Fruit fly (Drosophila melanogaster) whole organism, wandering third instar larva: ENCODE results near the gene CG14115.
A peak's percentile ranks its signal among the peaks of the same experiment; 100 is the strongest.

Experiments used
- Abd-B ChIP-seq: fragments of >200 bp; optimal IDR thresholded peaks from 2 replicates; lab custom pipeline; 2017; ENCODE audit warnings: missing biosample characterization, missing genetic modification characterization
- CG32264 ChIP-seq: fragments of 200-800 bp; sonication (Bioruptor generic); optimal IDR thresholded peaks from 2 replicates; lab custom pipeline; 2016; ENCODE audit warnings: missing biosample characterization, missing genetic modification characterization
- CG9705 ChIP-seq: fragments of 200-800 bp; sonication (Bioruptor generic); optimal IDR thresholded peaks from 2 replicates; lab custom pipeline; 2018; ENCODE audit warnings: missing biosample characterization, mild to moderate bottlenecking, missing genetic modification characterization
- CrebA ChIP-seq: fragments of 200-800 bp; sonication (Bioruptor generic); optimal IDR thresholded peaks from 2 replicates; lab custom pipeline; 2016; ENCODE audit warnings: missing biosample characterization, mild to moderate bottlenecking, missing genetic modification characterization, borderline replicate concordance
- Dfd ChIP-seq: fragments of >200 bp; optimal IDR thresholded peaks from 2 replicates; lab custom pipeline; 2017; ENCODE audit warnings: missing biosample characterization, missing genetic modification characterization
- Dif ChIP-seq: fragments of 200-275, 200-300 bp; sonication (Bioruptor generic); optimal IDR thresholded peaks from 2 replicates; lab custom pipeline; 2018; ENCODE audit warnings: missing biosample characterization, missing genetic modification characterization; ENCODE audit not compliant: partially characterized antibody
- GATAd ChIP-seq: sonication (Bioruptor generic); optimal IDR thresholded peaks from 2 replicates; lab custom pipeline; 2016; ENCODE audit warnings: missing biosample characterization, missing genetic modification characterization
- HLH106 ChIP-seq: fragments of 200-800 bp; optimal IDR thresholded peaks from 3 replicates; lab custom pipeline; 2019; ENCODE audit warnings: missing biosample characterization, mild to moderate bottlenecking, missing genetic modification characterization, moderate library complexity
- Hnf4 ChIP-seq: fragments of 200-800 bp; sonication (Bioruptor generic); optimal IDR thresholded peaks from 2 replicates; lab custom pipeline; 2016; ENCODE audit warnings: missing biosample characterization, mild to moderate bottlenecking, missing genetic modification characterization
- Hr78 ChIP-seq: fragments of >200 bp; optimal IDR thresholded peaks from 2 replicates; lab custom pipeline; 2017; ENCODE audit warnings: missing biosample characterization, missing genetic modification characterization
- Hr83 ChIP-seq: fragments of 200-300 bp; sonication (Bioruptor generic); optimal IDR thresholded peaks from 2 replicates; lab custom pipeline; 2016; ENCODE audit warnings: missing biosample characterization, mild to moderate bottlenecking, missing genetic modification characterization, moderate library complexity; ENCODE audit not compliant: poor library complexity, severe bottlenecking
- Jra ChIP-seq: sonication (Bioruptor generic); optimal IDR thresholded peaks from 2 replicates; lab custom pipeline; 2016; ENCODE audit warnings: missing biosample characterization, missing genetic modification characterization
- Mio ChIP-seq: sonication (Bioruptor generic); optimal IDR thresholded peaks from 2 replicates; lab custom pipeline; 2016; ENCODE audit warnings: missing biosample characterization, missing genetic modification characterization
- Myc ChIP-seq: fragments of >200 bp; optimal IDR thresholded peaks from 2 replicates; lab custom pipeline; 2017
- N ChIP-seq: fragments of >200 bp; optimal IDR thresholded peaks from 2 replicates; lab custom pipeline; 2018; ENCODE audit warnings: missing biosample characterization, missing external identifiers, missing genetic modification characterization
- OdsH ChIP-seq: fragments of 200-800 bp; sonication (Bioruptor generic); optimal IDR thresholded peaks from 2 replicates; lab custom pipeline; 2016; ENCODE audit warnings: missing biosample characterization, mild to moderate bottlenecking, missing genetic modification characterization
- Rel ChIP-seq, 2 experiments: fragments of 200-800 bp; sonication (Bioruptor generic) in 1 of 2; optimal IDR thresholded peaks; 2 replicates in 1 of 2; 3 replicates in 1 of 2; lab custom pipeline; 2016 to 2019; ENCODE audit warnings: mild to moderate bottlenecking in 2 of 2, missing biosample characterization in 2 of 2, missing genetic modification characterization in 2 of 2, moderate library complexity in 1 of 2
- Sp1 ChIP-seq: fragments of 200-800 bp; sonication (Bioruptor generic); optimal IDR thresholded peaks from 3 replicates; lab custom pipeline; 2019; ENCODE audit warnings: missing biosample characterization, mild to moderate bottlenecking, missing genetic modification characterization, moderate library complexity
- Vsx2 ChIP-seq: fragments of 200-300, 225-300 bp; sonication (Bioruptor generic); optimal IDR thresholded peaks from 2 replicates; lab custom pipeline; 2018; ENCODE audit warnings: missing biosample characterization, missing genetic modification characterization; ENCODE audit not compliant: partially characterized antibody
- br ChIP-seq: fragments of 200-800 bp; sonication (Bioruptor generic); optimal IDR thresholded peaks from 2 replicates; lab custom pipeline; 2016; ENCODE audit warnings: missing biosample characterization, missing genetic modification characterization
- brk ChIP-seq: fragments of 200-800 bp; sonication (Bioruptor generic); optimal IDR thresholded peaks from 2 replicates; lab custom pipeline; 2016; ENCODE audit warnings: missing biosample characterization, mild to moderate bottlenecking, missing genetic modification characterization
- dl ChIP-seq, 2 experiments: fragments of 175-275, 200-275 bp in 1 of 2; fragments of 200-275 bp in 1 of 2; sonication (Bioruptor generic); optimal IDR thresholded peaks; lab custom pipeline; 2018; ENCODE audit warnings: mild to moderate bottlenecking in 2 of 2, missing biosample characterization in 2 of 2, missing genetic modification characterization in 2 of 2, moderate library complexity in 2 of 2; ENCODE audit not compliant: partially characterized antibody in 2 of 2, insufficient read depth in 1 of 2
- dmrt93B ChIP-seq: fragments of 200-800 bp; sonication (Bioruptor generic); optimal IDR thresholded peaks from 2 replicates; lab custom pipeline; 2018; ENCODE audit warnings: missing biosample characterization, mild to moderate bottlenecking, missing genetic modification characterization
- dsf ChIP-seq: sonication (Bioruptor generic); optimal IDR thresholded peaks from 2 replicates; lab custom pipeline; 2016; ENCODE audit warnings: missing biosample characterization, missing genetic modification characterization, borderline replicate concordance
- ey ChIP-seq: fragments of 200-800 bp; sonication (Bioruptor generic); optimal IDR thresholded peaks from 2 replicates; lab custom pipeline; 2016; ENCODE audit warnings: missing biosample characterization, missing genetic modification characterization
- foxo ChIP-seq, 2 experiments: fragments of 200-800 bp; sonication (Bioruptor generic); optimal IDR thresholded peaks; 2 replicates in 1 of 2; 3 replicates in 1 of 2; lab custom pipeline; 2016 to 2017; ENCODE audit warnings: missing biosample characterization in 2 of 2, missing genetic modification characterization in 2 of 2
- fru ChIP-seq: fragments of 200-800 bp; sonication (Bioruptor generic); optimal IDR thresholded peaks from 3 replicates; lab custom pipeline; 2016; ENCODE audit warnings: missing biosample characterization, mild to moderate bottlenecking, missing genetic modification characterization
- h ChIP-seq: fragments of 200-800 bp; sonication (Bioruptor generic); optimal IDR thresholded peaks from 3 replicates; lab custom pipeline; 2016; ENCODE audit warnings: missing biosample characterization, mild to moderate bottlenecking, missing genetic modification characterization
- jim ChIP-seq: fragments of 175-275, 200-325 bp; sonication (Bioruptor generic); optimal IDR thresholded peaks from 2 replicates; lab custom pipeline; 2016; ENCODE audit warnings: missing biosample characterization, mild to moderate bottlenecking, missing genetic modification characterization
- lola ChIP-seq: fragments of >200 bp; optimal IDR thresholded peaks from 2 replicates; lab custom pipeline; 2017; ENCODE audit warnings: missing biosample characterization, missing genetic modification characterization
- pan ChIP-seq: fragments of >200 bp; optimal IDR thresholded peaks from 2 replicates; lab custom pipeline; 2017
- psq ChIP-seq: fragments of 200-800 bp; sonication (Bioruptor generic); optimal IDR thresholded peaks from 3 replicates; lab custom pipeline; 2017; ENCODE audit warnings: missing biosample characterization, mild to moderate bottlenecking, missing genetic modification characterization, moderate library complexity
- rgr ChIP-seq: fragments of 200-800 bp; sonication (Bioruptor generic); optimal IDR thresholded peaks from 3 replicates; lab custom pipeline; 2016; ENCODE audit warnings: missing biosample characterization, mild to moderate bottlenecking, missing genetic modification characterization
- sage ChIP-seq: fragments of 200-800 bp; sonication (Bioruptor generic); optimal IDR thresholded peaks from 2 replicates; lab custom pipeline; 2016; ENCODE audit warnings: missing biosample characterization, mild to moderate bottlenecking, missing genetic modification characterization
- sv ChIP-seq: fragments of 200-800 bp; sonication (Bioruptor generic); optimal IDR thresholded peaks from 3 replicates; lab custom pipeline; 2016; ENCODE audit warnings: missing biosample characterization, missing genetic modification characterization
- tai ChIP-seq: sonication (Bioruptor generic); optimal IDR thresholded peaks from 2 replicates; lab custom pipeline; 2016; ENCODE audit warnings: missing biosample characterization, missing genetic modification characterization
- usp ChIP-seq: fragments of >200 bp; optimal IDR thresholded peaks from 2 replicates; lab custom pipeline; 2017; ENCODE audit warnings: missing biosample characterization, missing genetic modification characterization
- woc ChIP-seq: sonication (Bioruptor generic); optimal IDR thresholded peaks from 2 replicates; lab custom pipeline; 2016; ENCODE audit warnings: missing biosample characterization, mild to moderate bottlenecking, missing genetic modification characterization

Gene CG14115

dm6 chr3L:13026337-13026736 lies 34.9 kb downstream of the CG14115 start, which contains the start of gene Zmynd10:
TSS of gene Zmynd10 (minus strand) at chr3L:13026437.
- TF ChIP-seq CrebA (no peak), Hr83 (GFP tag; lab: Kevin White, UChicago) (no peak), foxo (GFP tag; optimal IDR thresholded peaks at IDR 0.05; lab: Kevin White, UChicago) (no peak), psq (GFP tag; lab: Kevin White, UChicago) (no peak), Dif (no peak), br (GFP tag; lab: Kevin White, UChicago) (no peak), Vsx2 (GFP tag; lab: Kevin White, UChicago) (no peak), CG9705 (GFP tag; lab: Kevin White, UChicago) (no peak), jim (GFP tag; lab: Kevin White, UChicago) (no peak), pan (lab: Kevin White, UChicago) (no peak), lola (GFP tag; lab: Kevin White, UChicago) (no peak), tai (no peak), Hr78 (GFP tag; lab: Kevin White, UChicago) (no peak), sage (no peak), CG32264 (no peak), woc (no peak)

- TF ChIP-seq Myc (lab: Kevin White, UChicago) (peak; percentile 61), Hr78 (GFP tag; lab: Kevin White, UChicago) (peak; percentile 18), Sp1 (GFP tag; lab: Kevin White, UChicago) (peak; percentile 78), Hr83 (GFP tag; lab: Kevin White, UChicago) (peak; percentile 96), br (GFP tag; lab: Kevin White, UChicago) (peak; percentile 57), Mio (GFP tag; lab: Kevin White, UChicago) (peak; percentile 57), psq (GFP tag; lab: Kevin White, UChicago) (peak; percentile 56), tai (peak; percentile 70), woc (peak; percentile 61), HLH106 (peak; percentile 50), Dfd (GFP tag; lab: Kevin White, UChicago) (no peak), ey (peak; percentile 27), CG32264 (no peak), dmrt93B (peak; percentile 81), CrebA (no peak), Abd-B (GFP tag; lab: Kevin White, UChicago) (no peak), pan (lab: Kevin White, UChicago) (no peak), usp (no peak), OdsH (no peak), foxo (GFP tag; optimal IDR thresholded peaks at IDR 0.05; lab: Kevin White, UChicago) (peak in 1 of 2 experiments; percentile 63), h (peak; percentile 58), sv (GFP tag; lab: Kevin White, UChicago) (peak; percentile 82), lola (GFP tag; lab: Kevin White, UChicago) (no peak), rgr (GFP tag; lab: Kevin White, UChicago) (peak; percentile 79), CG9705 (GFP tag; lab: Kevin White, UChicago) (peak; percentile 79), Vsx2 (GFP tag; lab: Kevin White, UChicago) (no peak), Rel (GFP tag; optimal IDR thresholded peaks at IDR 0.05; lab: Kevin White, UChicago) (no peak), Rel (tag; optimal IDR thresholded peaks at IDR 0.05; lab: Kevin White, UChicago) (peak; percentile 39), Dif (peak; percentile 32), GATAd (GFP tag; lab: Kevin White, UChicago) (no peak), sage (peak; percentile 36), jim (GFP tag; lab: Kevin White, UChicago) (no peak), brk (peak; percentile 56), dl (GFP tag; optimal IDR thresholded peaks at IDR 0.05; lab: Kevin White, UChicago; ENCODE audit: insufficient read depth in 1 of 2, partially characterized antibody in 2 of 2) (no peak), N (GFP tag; lab: Kevin White, UChicago) (peak; percentile 87), Jra (GFP tag; lab: Kevin White, UChicago) (peak; percentile 40), dsf (GFP tag; lab: Kevin White, UChicago) (peak; percentile 40), Hnf4 (GFP tag; lab: Kevin White, UChicago) (peak; percentile 71), fru (peak; percentile 61)
Measured at dm6 chr3L:13022854-13023560, 38.2 kb downstream of the CG14115 start, which contains the start of gene RpS12. TSS of gene RpS12 (plus strand) at chr3L:13023352.
